Fruit fly (Drosophila melanogaster): Measurements from ENCODE around the gene CenG1A.
A peak's percentile ranks its signal among the peaks of the same experiment; 100 is the strongest.

CenG1A gene

dm6 chr2L:13893439-13893838 lies 58.1 kb downstream of the CenG1A start (continued):
- TF ChIP-seq CG12942 (GFP tag; optimal IDR thresholded peaks at IDR 0.05), result no peak
- TF ChIP-seq CG12299 (tag; optimal IDR thresholded peaks at IDR 0.05), result no peak
- no peak for TF ChIP-seq Ravus (GFP tag; IDR thresholded peaks at IDR 0.05)
- no peak for TF ChIP-seq CG8281 (tag; optimal IDR thresholded peaks at IDR 0.05)
- TF ChIP-seq Camta (GFP tag; optimal IDR thresholded peaks at IDR 0.05), result no peak
- no peak for TF ChIP-seq NK7.1 (GFP tag; optimal IDR thresholded peaks at IDR 0.05)
- no peak for TF ChIP-seq exex (tag; optimal IDR thresholded peaks at IDR 0.05)
- no peak for TF ChIP-seq gt (GFP tag; IDR thresholded peaks at IDR 0.05)
- no peak for TF ChIP-seq CG11723 (GFP tag; optimal IDR thresholded peaks at IDR 0.05)
- no peak for TF ChIP-seq CG6854 (GFP tag; optimal IDR thresholded peaks at IDR 0.05)
- no peak for TF ChIP-seq Ssrp (tag; optimal IDR thresholded peaks at IDR 0.05)
- no peak for TF ChIP-seq vnd (GFP tag; IDR thresholded peaks at IDR 0.05; ENCODE audit: partially characterized antibody)
- no peak for TF ChIP-seq CG4282 (GFP tag; optimal IDR thresholded peaks at IDR 0.05)
- no peak for TF ChIP-seq rib (GFP tag; IDR thresholded peaks at IDR 0.05)
- peak; percentile 68 for TF ChIP-seq CG2712 (tag; optimal IDR thresholded peaks at IDR 0.05)
- TF ChIP-seq crc (GFP tag; optimal IDR thresholded peaks at IDR 0.05), result no peak
- TF ChIP-seq CG11695 (GFP tag; IDR thresholded peaks at IDR 0.05), result peak; percentile 41; the same call in 1 of the 3 replicates
- TF ChIP-seq Dp (GFP tag; optimal IDR thresholded peaks at IDR 0.05), result no peak
- TF ChIP-seq Chrac-16 (GFP tag; optimal IDR thresholded peaks at IDR 0.05), result no peak
- TF ChIP-seq zen (tag; optimal IDR thresholded peaks at IDR 0.05), result no peak
- TF ChIP-seq CG9817 (tag; optimal IDR thresholded peaks at IDR 0.05), result no peak
- TF ChIP-seq fd64A (GFP tag; optimal IDR thresholded peaks at IDR 0.05), result no peak
- no peak for TF ChIP-seq jumu (GFP tag; optimal IDR thresholded peaks at IDR 0.05)
- no peak for TF ChIP-seq unc-4 (GFP tag; IDR thresholded peaks at IDR 0.05; ENCODE audit: partially characterized antibody)
- TF ChIP-seq Med (GFP tag), result peak; percentile 32
- TF ChIP-seq CG13894 (tag; optimal IDR thresholded peaks at IDR 0.05), result no peak
- no peak for TF ChIP-seq CG14860 (GFP tag; IDR thresholded peaks at IDR 0.05; ENCODE audit: partially characterized antibody)
- no peak for TF ChIP-seq pita (GFP tag; optimal IDR thresholded peaks at IDR 0.05)
- TF ChIP-seq CG9797 (GFP tag; optimal IDR thresholded peaks at IDR 0.05), result no peak
- TF ChIP-seq kah (GFP tag; optimal IDR thresholded peaks at IDR 0.05), result no peak
- TF ChIP-seq scrt (GFP tag; optimal IDR thresholded peaks at IDR 0.05), result no peak
- no peak for TF ChIP-seq cwo (GFP tag; optimal IDR thresholded peaks at IDR 0.05)
- no peak for TF ChIP-seq nom (GFP tag; optimal IDR thresholded peaks at IDR 0.05)
- no peak for TF ChIP-seq CG11398 (GFP tag; optimal IDR thresholded peaks at IDR 0.05)
- TF ChIP-seq CG14014 (GFP tag; IDR thresholded peaks at IDR 0.05), result no peak
- peak; percentile 7 for TF ChIP-seq Asciz (GFP tag; optimal IDR thresholded peaks at IDR 0.05)
- no peak for TF ChIP-seq C15 (GFP tag; IDR thresholded peaks at IDR 0.05)
- no peak for TF ChIP-seq CG4854 (GFP tag; optimal IDR thresholded peaks at IDR 0.05)
- TF ChIP-seq otp (GFP tag; IDR thresholded peaks at IDR 0.05), result no peak
- no peak for TF ChIP-seq CG8359 (GFP tag; optimal IDR thresholded peaks at IDR 0.05; ENCODE audit: borderline replicate concordance)
- no peak for TF ChIP-seq wor (GFP tag; IDR thresholded peaks at IDR 0.05)
- no peak for TF ChIP-seq Dad (GFP tag; optimal IDR thresholded peaks at IDR 0.05)
- TF ChIP-seq CG17385 (GFP tag; optimal IDR thresholded peaks at IDR 0.05), result no peak
- TF ChIP-seq Sry-δ (GFP tag; optimal IDR thresholded peaks at IDR 0.05), result no peak
- no peak for TF ChIP-seq ase (GFP tag; IDR thresholded peaks at IDR 0.05)
- no peak for TF ChIP-seq dan (GFP tag; IDR thresholded peaks at IDR 0.05)
- TF ChIP-seq Adf1 (GFP tag; IDR thresholded peaks at IDR 0.05), result no peak
- no peak for TF ChIP-seq esg (GFP tag; conservative IDR thresholded peaks at IDR 0.05)
- no peak for TF ChIP-seq CG1024 (GFP tag; IDR thresholded peaks at IDR 0.05)
- TF ChIP-seq ind (GFP tag; optimal IDR thresholded peaks at IDR 0.05), result no peak
- TF ChIP-seq D (optimal IDR thresholded peaks at IDR 0.05), result no peak
- peak; percentile 54 for TF ChIP-seq D (GFP tag; optimal IDR thresholded peaks at IDR 0.05)

Data from whole organism, embryonic.